Fruit fly (Drosophila melanogaster) whole organism, wandering third instar larva: ENCODE results near the gene CG14434.

Experiments used
- Abd-B ChIP-seq: fragments of >200 bp; optimal IDR thresholded peaks from 2 replicates; lab custom pipeline; 2017; ENCODE audit warnings: missing biosample characterization, missing genetic modification characterization
- Hr78 ChIP-seq: fragments of >200 bp; optimal IDR thresholded peaks from 2 replicates; lab custom pipeline; 2017; ENCODE audit warnings: missing biosample characterization, missing genetic modification characterization
- Myc ChIP-seq: fragments of >200 bp; optimal IDR thresholded peaks from 2 replicates; lab custom pipeline; 2017
- brk ChIP-seq: fragments of 200-800 bp; sonication (Bioruptor generic); optimal IDR thresholded peaks from 2 replicates; lab custom pipeline; 2016; ENCODE audit warnings: missing biosample characterization, mild to moderate bottlenecking, missing genetic modification characterization
- dmrt93B ChIP-seq: fragments of 200-800 bp; sonication (Bioruptor generic); optimal IDR thresholded peaks from 2 replicates; lab custom pipeline; 2018; ENCODE audit warnings: missing biosample characterization, mild to moderate bottlenecking, missing genetic modification characterization
- ey ChIP-seq: fragments of 200-800 bp; sonication (Bioruptor generic); optimal IDR thresholded peaks from 2 replicates; lab custom pipeline; 2016; ENCODE audit warnings: missing biosample characterization, missing genetic modification characterization
- tai ChIP-seq: sonication (Bioruptor generic); optimal IDR thresholded peaks from 2 replicates; lab custom pipeline; 2016; ENCODE audit warnings: missing biosample characterization, missing genetic modification characterization
- usp ChIP-seq: fragments of >200 bp; optimal IDR thresholded peaks from 2 replicates; lab custom pipeline; 2017; ENCODE audit warnings: missing biosample characterization, missing genetic modification characterization
- woc ChIP-seq: sonication (Bioruptor generic); optimal IDR thresholded peaks from 2 replicates; lab custom pipeline; 2016; ENCODE audit warnings: missing biosample characterization, mild to moderate bottlenecking, missing genetic modification characterization

DNA sequence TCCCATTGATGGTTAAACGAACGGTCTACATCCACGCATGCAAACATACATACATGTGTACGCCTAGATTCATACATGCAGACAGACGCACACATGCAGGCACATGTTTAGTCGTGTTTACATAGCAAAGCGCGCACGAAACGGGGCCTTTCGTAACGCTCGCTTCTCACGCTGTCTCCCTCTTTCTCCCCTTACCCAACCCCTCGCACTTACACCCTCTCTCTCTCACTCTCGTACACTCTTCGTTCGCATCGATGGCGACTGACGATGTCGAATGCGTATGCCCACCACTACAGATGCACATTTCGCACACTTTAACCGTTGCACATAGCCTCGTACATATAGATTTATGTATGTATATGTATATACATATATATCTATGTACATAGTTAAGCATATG is 954 bp downstream of the CG14434 start:
- TF ChIP-seq brk, result no peak
- no peak for TF ChIP-seq woc (GFP tag; lab: Kevin White, UChicago)
- TF ChIP-seq dmrt93B (GFP tag; lab: Kevin White, UChicago), result no peak
- no peak for TF ChIP-seq ey
- no peak for TF ChIP-seq Myc
- no peak for TF ChIP-seq usp (GFP tag; lab: Kevin White, UChicago)
- TF ChIP-seq Abd-B (GFP tag; lab: Kevin White, UChicago), result no peak
- no peak for TF ChIP-seq tai (GFP tag; lab: Kevin White, UChicago)
- TF ChIP-seq Hr78 (GFP tag; lab: Kevin White, UChicago), result no peak
